Fruit fly (Drosophila melanogaster) whole organism, wandering third instar larva: ENCODE results near the gene CG12182.

Experiments
- Abd-B ChIP-seq: fragments of >200 bp; optimal IDR thresholded peaks from 2 replicates; lab custom pipeline; 2017; ENCODE audit warnings: missing biosample characterization, missing genetic modification characterization
- CG32264 ChIP-seq: fragments of 200-800 bp; sonication (Bioruptor generic); optimal IDR thresholded peaks from 2 replicates; lab custom pipeline; 2016; ENCODE audit warnings: missing biosample characterization, missing genetic modification characterization
- CG9705 ChIP-seq: fragments of 200-800 bp; sonication (Bioruptor generic); optimal IDR thresholded peaks from 2 replicates; lab custom pipeline; 2018; ENCODE audit warnings: missing biosample characterization, mild to moderate bottlenecking, missing genetic modification characterization
- CrebA ChIP-seq: fragments of 200-800 bp; sonication (Bioruptor generic); optimal IDR thresholded peaks from 2 replicates; lab custom pipeline; 2016; ENCODE audit warnings: missing biosample characterization, mild to moderate bottlenecking, missing genetic modification characterization, borderline replicate concordance
- Dfd ChIP-seq: fragments of >200 bp; optimal IDR thresholded peaks from 2 replicates; lab custom pipeline; 2017; ENCODE audit warnings: missing biosample characterization, missing genetic modification characterization
- Dif ChIP-seq: fragments of 200-275, 200-300 bp; sonication (Bioruptor generic); optimal IDR thresholded peaks from 2 replicates; lab custom pipeline; 2018; ENCODE audit warnings: missing biosample characterization, missing genetic modification characterization; ENCODE audit not compliant: partially characterized antibody
- GATAd ChIP-seq: sonication (Bioruptor generic); optimal IDR thresholded peaks from 2 replicates; lab custom pipeline; 2016; ENCODE audit warnings: missing biosample characterization, missing genetic modification characterization
- HLH106 ChIP-seq: fragments of 200-800 bp; optimal IDR thresholded peaks from 3 replicates; lab custom pipeline; 2019; ENCODE audit warnings: missing biosample characterization, mild to moderate bottlenecking, missing genetic modification characterization, moderate library complexity
- Hnf4 ChIP-seq: fragments of 200-800 bp; sonication (Bioruptor generic); optimal IDR thresholded peaks from 2 replicates; lab custom pipeline; 2016; ENCODE audit warnings: missing biosample characterization, mild to moderate bottlenecking, missing genetic modification characterization
- Hr78 ChIP-seq: fragments of >200 bp; optimal IDR thresholded peaks from 2 replicates; lab custom pipeline; 2017; ENCODE audit warnings: missing biosample characterization, missing genetic modification characterization
- Hr83 ChIP-seq: fragments of 200-300 bp; sonication (Bioruptor generic); optimal IDR thresholded peaks from 2 replicates; lab custom pipeline; 2016; ENCODE audit warnings: missing biosample characterization, mild to moderate bottlenecking, missing genetic modification characterization, moderate library complexity; ENCODE audit not compliant: poor library complexity, severe bottlenecking
- Jra ChIP-seq: sonication (Bioruptor generic); optimal IDR thresholded peaks from 2 replicates; lab custom pipeline; 2016; ENCODE audit warnings: missing biosample characterization, missing genetic modification characterization
- Mio ChIP-seq: sonication (Bioruptor generic); optimal IDR thresholded peaks from 2 replicates; lab custom pipeline; 2016; ENCODE audit warnings: missing biosample characterization, missing genetic modification characterization
- Myc ChIP-seq: fragments of >200 bp; optimal IDR thresholded peaks from 2 replicates; lab custom pipeline; 2017
- N ChIP-seq: fragments of >200 bp; optimal IDR thresholded peaks from 2 replicates; lab custom pipeline; 2018; ENCODE audit warnings: missing biosample characterization, missing external identifiers, missing genetic modification characterization
- OdsH ChIP-seq: fragments of 200-800 bp; sonication (Bioruptor generic); optimal IDR thresholded peaks from 2 replicates; lab custom pipeline; 2016; ENCODE audit warnings: missing biosample characterization, mild to moderate bottlenecking, missing genetic modification characterization
- Rel ChIP-seq, 2 experiments: fragments of 200-800 bp; sonication (Bioruptor generic) in 1 of 2; optimal IDR thresholded peaks; 2 replicates in 1 of 2; 3 replicates in 1 of 2; lab custom pipeline; 2016 to 2019; ENCODE audit warnings: mild to moderate bottlenecking in 2 of 2, missing biosample characterization in 2 of 2, missing genetic modification characterization in 2 of 2, moderate library complexity in 1 of 2
- Sp1 ChIP-seq: fragments of 200-800 bp; sonication (Bioruptor generic); optimal IDR thresholded peaks from 3 replicates; lab custom pipeline; 2019; ENCODE audit warnings: missing biosample characterization, mild to moderate bottlenecking, missing genetic modification characterization, moderate library complexity
- Vsx2 ChIP-seq: fragments of 200-300, 225-300 bp; sonication (Bioruptor generic); optimal IDR thresholded peaks from 2 replicates; lab custom pipeline; 2018; ENCODE audit warnings: missing biosample characterization, missing genetic modification characterization; ENCODE audit not compliant: partially characterized antibody
- br ChIP-seq: fragments of 200-800 bp; sonication (Bioruptor generic); optimal IDR thresholded peaks from 2 replicates; lab custom pipeline; 2016; ENCODE audit warnings: missing biosample characterization, missing genetic modification characterization
- brk ChIP-seq: fragments of 200-800 bp; sonication (Bioruptor generic); optimal IDR thresholded peaks from 2 replicates; lab custom pipeline; 2016; ENCODE audit warnings: missing biosample characterization, mild to moderate bottlenecking, missing genetic modification characterization
- dl ChIP-seq, 2 experiments: fragments of 175-275, 200-275 bp in 1 of 2; fragments of 200-275 bp in 1 of 2; sonication (Bioruptor generic); optimal IDR thresholded peaks; lab custom pipeline; 2018; ENCODE audit warnings: mild to moderate bottlenecking in 2 of 2, missing biosample characterization in 2 of 2, missing genetic modification characterization in 2 of 2, moderate library complexity in 2 of 2; ENCODE audit not compliant: partially characterized antibody in 2 of 2, insufficient read depth in 1 of 2
- dmrt93B ChIP-seq: fragments of 200-800 bp; sonication (Bioruptor generic); optimal IDR thresholded peaks from 2 replicates; lab custom pipeline; 2018; ENCODE audit warnings: missing biosample characterization, mild to moderate bottlenecking, missing genetic modification characterization
- dsf ChIP-seq: sonication (Bioruptor generic); optimal IDR thresholded peaks from 2 replicates; lab custom pipeline; 2016; ENCODE audit warnings: missing biosample characterization, missing genetic modification characterization, borderline replicate concordance
- ey ChIP-seq: fragments of 200-800 bp; sonication (Bioruptor generic); optimal IDR thresholded peaks from 2 replicates; lab custom pipeline; 2016; ENCODE audit warnings: missing biosample characterization, missing genetic modification characterization
- foxo ChIP-seq, 2 experiments: fragments of 200-800 bp; sonication (Bioruptor generic); optimal IDR thresholded peaks; 2 replicates in 1 of 2; 3 replicates in 1 of 2; lab custom pipeline; 2016 to 2017; ENCODE audit warnings: missing biosample characterization in 2 of 2, missing genetic modification characterization in 2 of 2
- fru ChIP-seq: fragments of 200-800 bp; sonication (Bioruptor generic); optimal IDR thresholded peaks from 3 replicates; lab custom pipeline; 2016; ENCODE audit warnings: missing biosample characterization, mild to moderate bottlenecking, missing genetic modification characterization
- h ChIP-seq: fragments of 200-800 bp; sonication (Bioruptor generic); optimal IDR thresholded peaks from 3 replicates; lab custom pipeline; 2016; ENCODE audit warnings: missing biosample characterization, mild to moderate bottlenecking, missing genetic modification characterization
- jim ChIP-seq: fragments of 175-275, 200-325 bp; sonication (Bioruptor generic); optimal IDR thresholded peaks from 2 replicates; lab custom pipeline; 2016; ENCODE audit warnings: missing biosample characterization, mild to moderate bottlenecking, missing genetic modification characterization
- lola ChIP-seq: fragments of >200 bp; optimal IDR thresholded peaks from 2 replicates; lab custom pipeline; 2017; ENCODE audit warnings: missing biosample characterization, missing genetic modification characterization
- pan ChIP-seq: fragments of >200 bp; optimal IDR thresholded peaks from 2 replicates; lab custom pipeline; 2017
- psq ChIP-seq: fragments of 200-800 bp; sonication (Bioruptor generic); optimal IDR thresholded peaks from 3 replicates; lab custom pipeline; 2017; ENCODE audit warnings: missing biosample characterization, mild to moderate bottlenecking, missing genetic modification characterization, moderate library complexity
- rgr ChIP-seq: fragments of 200-800 bp; sonication (Bioruptor generic); optimal IDR thresholded peaks from 3 replicates; lab custom pipeline; 2016; ENCODE audit warnings: missing biosample characterization, mild to moderate bottlenecking, missing genetic modification characterization
- sage ChIP-seq: fragments of 200-800 bp; sonication (Bioruptor generic); optimal IDR thresholded peaks from 2 replicates; lab custom pipeline; 2016; ENCODE audit warnings: missing biosample characterization, mild to moderate bottlenecking, missing genetic modification characterization
- sv ChIP-seq: fragments of 200-800 bp; sonication (Bioruptor generic); optimal IDR thresholded peaks from 3 replicates; lab custom pipeline; 2016; ENCODE audit warnings: missing biosample characterization, missing genetic modification characterization
- tai ChIP-seq: sonication (Bioruptor generic); optimal IDR thresholded peaks from 2 replicates; lab custom pipeline; 2016; ENCODE audit warnings: missing biosample characterization, missing genetic modification characterization
- usp ChIP-seq: fragments of >200 bp; optimal IDR thresholded peaks from 2 replicates; lab custom pipeline; 2017; ENCODE audit warnings: missing biosample characterization, missing genetic modification characterization
- woc ChIP-seq: sonication (Bioruptor generic); optimal IDR thresholded peaks from 2 replicates; lab custom pipeline; 2016; ENCODE audit warnings: missing biosample characterization, mild to moderate bottlenecking, missing genetic modification characterization

The CG12182 gene

dm6 chr3L:2589167-2589910, 10.0 kb downstream of the CG12182 start, which contains the start of gene dos:
Gene dos, plus strand, starts transcription at chr3L:2589414.
- TF ChIP-seq CG32264 (GFP tag; lab: Kevin White, UChicago): no peak
- TF ChIP-seq rgr (GFP tag; lab: Kevin White, UChicago): peak; percentile 65
- no peak for TF ChIP-seq pan (lab: Kevin White, UChicago)
- TF ChIP-seq Myc (lab: Kevin White, UChicago): no peak
- peak; percentile 27 for TF ChIP-seq OdsH (GFP tag; lab: Kevin White, UChicago)
- peak; percentile 35 for TF ChIP-seq dsf (GFP tag; lab: Kevin White, UChicago)
- TF ChIP-seq fru (GFP tag; lab: Kevin White, UChicago): peak; percentile 45
- peak; percentile 65 for TF ChIP-seq sv (GFP tag; lab: Kevin White, UChicago)
- peak; percentile 90 for TF ChIP-seq Vsx2 (GFP tag; lab: Kevin White, UChicago)
- TF ChIP-seq Abd-B: no peak
- TF ChIP-seq Hnf4 (GFP tag; lab: Kevin White, UChicago): peak; percentile 67
- peak; percentile 41 for TF ChIP-seq br (GFP tag; lab: Kevin White, UChicago)
- peak in 1 of 2 experiments; percentile 57 for TF ChIP-seq foxo (GFP tag; optimal IDR thresholded peaks at IDR 0.05; lab: Kevin White, UChicago)
- peak; percentile 24 for TF ChIP-seq Jra (GFP tag; lab: Kevin White, UChicago)
- no peak for TF ChIP-seq Dfd (GFP tag; lab: Kevin White, UChicago)
- TF ChIP-seq woc (GFP tag; lab: Kevin White, UChicago): no peak
- TF ChIP-seq h (GFP tag; lab: Kevin White, UChicago): peak; percentile 74
- TF ChIP-seq usp: no peak
- TF ChIP-seq Sp1 (GFP tag; lab: Kevin White, UChicago): peak; percentile 48
- TF ChIP-seq Mio (GFP tag; lab: Kevin White, UChicago): no peak
- peak; percentile 49 for TF ChIP-seq psq (GFP tag; lab: Kevin White, UChicago)
- no peak for TF ChIP-seq dl (GFP tag; optimal IDR thresholded peaks at IDR 0.05; lab: Kevin White, UChicago; ENCODE audit: insufficient read depth in 1 of 2, partially characterized antibody in 2 of 2)
- no peak for TF ChIP-seq N
- no peak for TF ChIP-seq lola (GFP tag; lab: Kevin White, UChicago)
- no peak for TF ChIP-seq Rel (GFP tag; optimal IDR thresholded peaks at IDR 0.05; lab: Kevin White, UChicago)
- peak; percentile 67 for TF ChIP-seq Rel (tag; optimal IDR thresholded peaks at IDR 0.05; lab: Kevin White, UChicago)
- no peak for TF ChIP-seq jim (GFP tag; lab: Kevin White, UChicago)
- peak; percentile 36 for TF ChIP-seq sage (GFP tag; lab: Kevin White, UChicago)
- TF ChIP-seq brk (GFP tag; lab: Kevin White, UChicago): peak; percentile 86
- TF ChIP-seq Hr83 (GFP tag; lab: Kevin White, UChicago): peak; percentile 33
- TF ChIP-seq CrebA (GFP tag; lab: Kevin White, UChicago): no peak
- no peak for TF ChIP-seq Hr78 (GFP tag; lab: Kevin White, UChicago)
- TF ChIP-seq GATAd: no peak
- no peak for TF ChIP-seq tai (GFP tag; lab: Kevin White, UChicago)
- TF ChIP-seq dmrt93B (GFP tag; lab: Kevin White, UChicago): no peak
- no peak for TF ChIP-seq Dif
- peak; percentile 44 for TF ChIP-seq CG9705 (GFP tag; lab: Kevin White, UChicago)
- peak; percentile 51 for TF ChIP-seq HLH106 (tag; lab: Kevin White, UChicago)
- TF ChIP-seq ey (GFP tag; lab: Kevin White, UChicago): peak; percentile 33

- TF ChIP-seq rgr (GFP tag; lab: Kevin White, UChicago) (no peak), Rel (GFP tag; optimal IDR thresholded peaks at IDR 0.05; lab: Kevin White, UChicago) (no peak), Rel (tag; optimal IDR thresholded peaks at IDR 0.05; lab: Kevin White, UChicago) (no peak), OdsH (GFP tag; lab: Kevin White, UChicago) (no peak), CrebA (GFP tag; lab: Kevin White, UChicago) (no peak), HLH106 (tag; lab: Kevin White, UChicago) (no peak), dmrt93B (GFP tag; lab: Kevin White, UChicago) (no peak), h (GFP tag; lab: Kevin White, UChicago) (no peak), N (no peak), Mio (GFP tag; lab: Kevin White, UChicago) (no peak)
These were observed 11.1 kb downstream of the CG12182 start for dm6 chr3L:2588306-2588705.
